Worm (Caenorhabditis elegans) whole organism, L2 larva: ENCODE data around the gene T28D6.7.
A peak's percentile ranks its signal among the peaks of the same experiment; 100 is the strongest.

Experiments used
- C34F6.9 ChIP-seq: fragments of 150-350 bp; optimal IDR thresholded peaks from 2 replicates; lab custom pipeline; 2014; ENCODE audit warnings: missing biosample characterization, missing genetic modification characterization
- F13H6.1 ChIP-seq: sonication (generic microtip); optimal IDR thresholded peaks from 2 replicates; lab custom pipeline; 2016; ENCODE audit warnings: missing genetic modification characterization, missing compliant biosample characterization
- R02D3.7 ChIP-seq: fragments of 150-350 bp; optimal IDR thresholded peaks from 2 replicates; lab custom pipeline; 2014; ENCODE audit warnings: missing biosample characterization, missing genetic modification characterization
- Y55F3AM.14 ChIP-seq: fragments of 200-800 bp; sonication (Bioruptor generic); optimal IDR thresholded peaks from 2 replicates; lab custom pipeline; 2018; ENCODE audit warnings: mild to moderate bottlenecking, missing genetic modification characterization, missing compliant biosample characterization
- ZK546.5 ChIP-seq: sonication (generic microtip); optimal IDR thresholded peaks from 2 replicates; lab custom pipeline; 2017; ENCODE audit warnings: missing biosample characterization, missing genetic modification characterization
- alr-1 ChIP-seq: fragments of 150-350 bp; optimal IDR thresholded peaks from 2 replicates; lab custom pipeline; 2014; ENCODE audit warnings: missing biosample characterization, missing genetic modification characterization
- aly-2 ChIP-seq: fragments of 150-350 bp; optimal IDR thresholded peaks from 2 replicates; lab custom pipeline; 2014; ENCODE audit warnings: missing biosample characterization, missing genetic modification characterization
- ama-1 ChIP-seq: fragments of 150-350 bp; optimal IDR thresholded peaks from 2 replicates; lab custom pipeline; 2018; ENCODE audit warnings: inconsistent platforms
- blmp-1 ChIP-seq: sonication (generic microtip); optimal IDR thresholded peaks from 2 replicates; lab custom pipeline; 2017; ENCODE audit warnings: missing genetic modification characterization, mild to moderate bottlenecking, missing compliant biosample characterization, antibody characterized with exemption, moderate library complexity; ENCODE audit not compliant: insufficient read depth
- ceh-16 ChIP-seq: fragments of 150-350 bp; optimal IDR thresholded peaks from 2 replicates; lab custom pipeline; 2014; ENCODE audit warnings: missing biosample characterization, missing genetic modification characterization
- ceh-82 ChIP-seq: fragments of 150-350 bp; optimal IDR thresholded peaks from 2 replicates; lab custom pipeline; 2014; ENCODE audit warnings: missing biosample characterization, missing genetic modification characterization
- crh-2 ChIP-seq: sonication (generic microtip); optimal IDR thresholded peaks from 2 replicates; lab custom pipeline; 2017; ENCODE audit warnings: missing biosample characterization, missing genetic modification characterization
- dmd-4 ChIP-seq: sonication (generic microtip); optimal IDR thresholded peaks from 2 replicates; lab custom pipeline; 2017; ENCODE audit warnings: missing biosample characterization, missing genetic modification characterization
- egl-27 ChIP-seq: sonication (generic microtip); optimal IDR thresholded peaks from 3 replicates; lab custom pipeline; 2017; ENCODE audit warnings: missing biosample characterization, missing genetic modification reagents, missing genetic modification characterization
- fos-1 ChIP-seq: fragments of 150-350 bp; optimal IDR thresholded peaks from 2 replicates; lab custom pipeline; 2014; ENCODE audit warnings: missing biosample characterization, missing genetic modification characterization
- gmeb-1 ChIP-seq: fragments of 150-350 bp; optimal IDR thresholded peaks from 2 replicates; lab custom pipeline; 2014; ENCODE audit warnings: missing biosample characterization, missing genetic modification characterization
- lin-11 ChIP-seq: fragments of 150-350 bp; sonication (generic microtip); optimal IDR thresholded peaks from 2 replicates; lab custom pipeline; 2014; ENCODE audit warnings: missing biosample characterization, missing genetic modification characterization, inconsistent platforms, mixed read lengths
- lin-39 ChIP-seq: fragments of 150-350 bp; optimal IDR thresholded peaks from 2 replicates; lab custom pipeline; 2014; ENCODE audit warnings: missing biosample characterization, missing genetic modification reagents, missing genetic modification characterization
- mab-5 ChIP-seq: fragments of 150-350 bp; optimal IDR thresholded peaks from 2 replicates; lab custom pipeline; 2014; ENCODE audit warnings: missing biosample characterization, missing genetic modification characterization
- mbf-1 ChIP-seq: sonication (generic microtip); optimal IDR thresholded peaks from 2 replicates; lab custom pipeline; 2017; ENCODE audit warnings: missing biosample characterization, missing genetic modification characterization
- mdl-1 ChIP-seq, 2 experiments: fragments of 150-350 bp in 1 of 2; sonication (generic microtip) in 1 of 2; optimal IDR thresholded peaks; 2 replicates each; lab custom pipeline; 2017; ENCODE audit warnings: missing biosample characterization in 2 of 2, missing genetic modification characterization in 2 of 2
- nhr-10 ChIP-seq: sonication (generic microtip); optimal IDR thresholded peaks from 2 replicates; lab custom pipeline; 2017; ENCODE audit warnings: missing biosample characterization, missing genetic modification characterization
- nhr-11 ChIP-seq: fragments of 150-350 bp; optimal IDR thresholded peaks from 2 replicates; lab custom pipeline; 2014; ENCODE audit warnings: missing biosample characterization, missing genetic modification characterization
- nhr-12 ChIP-seq: fragments of 150-350 bp; optimal IDR thresholded peaks from 2 replicates; lab custom pipeline; 2014; ENCODE audit warnings: missing biosample characterization, missing genetic modification characterization
- nhr-23 ChIP-seq: fragments of 150-350 bp; optimal IDR thresholded peaks from 2 replicates; lab custom pipeline; 2014; ENCODE audit warnings: missing biosample characterization, missing genetic modification reagents, missing genetic modification characterization
- nhr-6 ChIP-seq: fragments of 150-350 bp; optimal IDR thresholded peaks from 2 replicates; lab custom pipeline; 2014; ENCODE audit warnings: missing biosample characterization, missing genetic modification characterization
- nhr-77 ChIP-seq: fragments of 150-350 bp; optimal IDR thresholded peaks from 2 replicates; lab custom pipeline; 2014; ENCODE audit warnings: missing biosample characterization, missing genetic modification characterization
- peb-1 ChIP-seq: fragments of 150-350 bp; optimal IDR thresholded peaks from 2 replicates; lab custom pipeline; 2014; ENCODE audit warnings: missing biosample characterization, missing genetic modification characterization
- sem-4 ChIP-seq: fragments of 150-350 bp; optimal IDR thresholded peaks from 2 replicates; lab custom pipeline; 2014; ENCODE audit warnings: missing biosample characterization, missing genetic modification reagents, missing genetic modification characterization
- skn-1 ChIP-seq: sonication (generic microtip); optimal IDR thresholded peaks from 2 replicates; lab custom pipeline; 2017; ENCODE audit warnings: missing biosample characterization, missing genetic modification characterization
- sma-9 ChIP-seq, 2 experiments: fragments of 150-350 bp in 1 of 2; sonication (generic microtip) in 1 of 2; optimal IDR thresholded peaks; 2 replicates each; lab custom pipeline; 2014 to 2016; ENCODE audit warnings: missing genetic modification characterization in 2 of 2, mild to moderate bottlenecking in 1 of 2, missing biosample characterization in 1 of 2, missing compliant biosample characterization in 1 of 2, missing genetic modification reagents in 1 of 2, moderate library complexity in 1 of 2
- snpc-4 ChIP-seq: fragments of 150-350 bp; optimal IDR thresholded peaks from 2 replicates; lab custom pipeline; 2014; ENCODE audit warnings: missing biosample characterization, missing genetic modification characterization
- unc-55 ChIP-seq: fragments of 150-350 bp; sonication (generic microtip); optimal IDR thresholded peaks from 3 replicates; lab custom pipeline; 2014; ENCODE audit warnings: missing biosample characterization, missing genetic modification reagents, missing genetic modification characterization
- zag-1 ChIP-seq: fragments of 150-350 bp; optimal IDR thresholded peaks from 2 replicates; lab custom pipeline; 2014; ENCODE audit warnings: missing biosample characterization, missing genetic modification characterization
- ztf-1 ChIP-seq: fragments of 200-800 bp; sonication (Bioruptor generic); conservative IDR thresholded peaks from 2 replicates; pipeline ENCODE4 v1.3.6; 2022; ENCODE audit warnings: missing genetic modification characterization, missing compliant biosample characterization
- ztf-11 ChIP-seq: sonication (generic microtip); optimal IDR thresholded peaks from 2 replicates; lab custom pipeline; 2017; ENCODE audit warnings: missing biosample characterization, missing genetic modification characterization
- ztf-4 ChIP-seq: fragments of 150-350 bp; optimal IDR thresholded peaks from 2 replicates; lab custom pipeline; 2014; ENCODE audit warnings: missing biosample characterization, missing genetic modification characterization

The T28D6.7 gene

DNA sequence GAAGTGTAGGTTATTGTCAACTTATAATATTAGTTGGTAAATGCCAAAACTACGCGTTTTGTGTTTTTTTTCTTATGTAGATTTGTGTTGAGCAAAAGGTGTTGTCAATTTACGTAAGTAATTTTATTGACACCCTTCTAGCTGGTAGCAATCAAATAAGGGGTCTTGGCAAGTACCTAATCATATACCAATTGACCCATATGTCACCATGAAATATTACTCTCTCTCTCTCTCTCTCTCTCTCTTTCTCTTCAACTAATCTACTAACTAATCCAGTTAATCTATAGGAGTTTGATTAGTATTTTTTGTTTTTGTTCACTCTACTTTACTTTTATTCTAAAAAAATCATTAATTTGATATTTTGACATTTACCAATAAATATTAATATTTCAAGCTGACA, 13.1 kb upstream of the T28D6.7 start:
- TF ChIP-seq ztf-11 (tag; lab: Kevin White, UChicago) (no peak), blmp-1 (tag; lab: Kevin White, UChicago) (no peak), mdl-1 (tag; optimal IDR thresholded peaks at IDR 0.05; lab: Kevin White, UChicago) (no peak), sem-4 (tag; lab: Kevin White, UChicago) (no peak), ztf-4 (no peak), gmeb-1 (tag; lab: Kevin White, UChicago) (no peak)

ce11 chrIII:11358273-11358672, 12.0 kb upstream of the T28D6.7 start:
- TF ChIP-seq blmp-1 (tag; lab: Kevin White, UChicago) (no peak), crh-2 (tag; lab: Kevin White, UChicago) (no peak), ztf-4 (no peak), peb-1 (tag; lab: Kevin White, UChicago) (no peak), egl-27 (tag; lab: Kevin White, UChicago) (no peak), Y55F3AM.14 (GFP tag; lab: Kevin White, UChicago) (no peak), nhr-11 (tag; lab: Kevin White, UChicago) (no peak), R02D3.7 (tag; lab: Kevin White, UChicago) (no peak), nhr-10 (tag; lab: Kevin White, UChicago) (no peak), ztf-11 (tag; lab: Kevin White, UChicago) (no peak), ama-1 (lab: Kevin White, UChicago) (no peak), lin-39 (tag; lab: Kevin White, UChicago) (no peak)

DNA sequence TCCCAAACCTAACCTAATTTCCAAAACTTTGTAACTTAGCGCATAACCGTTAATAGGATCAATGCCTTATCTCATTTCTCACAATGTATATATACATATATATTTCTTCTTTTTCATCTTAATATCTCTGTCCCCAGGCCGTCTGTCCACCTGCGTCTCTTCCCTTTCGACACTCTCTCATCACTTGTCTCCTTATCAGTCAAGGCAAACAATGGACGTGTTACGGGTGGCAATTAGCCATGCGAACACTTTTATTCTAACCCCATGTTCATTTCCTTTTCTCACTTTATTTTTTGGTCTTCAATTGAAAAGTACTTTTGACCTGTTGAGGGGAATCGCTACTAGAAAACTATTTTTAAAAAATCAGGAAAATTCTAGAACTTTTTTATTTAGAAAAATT, 11.1 kb upstream of the T28D6.7 start:
- peak; percentile 3 for TF ChIP-seq F13H6.1
- peak; percentile 30 for TF ChIP-seq gmeb-1 (tag; lab: Kevin White, UChicago)
- TF ChIP-seq fos-1 (tag; lab: Kevin White, UChicago): peak; percentile 24
- TF ChIP-seq crh-2 (tag; lab: Kevin White, UChicago): peak; percentile 30
- no peak for TF ChIP-seq ceh-82 (tag; lab: Kevin White, UChicago)
- TF ChIP-seq nhr-10 (tag; lab: Kevin White, UChicago): no peak
- no peak for TF ChIP-seq lin-11 (tag; lab: Kevin White, UChicago)
- TF ChIP-seq sma-9 (GFP tag; optimal IDR thresholded peaks at IDR 0.05; lab: Kevin White, UChicago): peak; percentile 13
- no peak for TF ChIP-seq sma-9 (tag; optimal IDR thresholded peaks at IDR 0.05; lab: Kevin White, UChicago)
- TF ChIP-seq mab-5 (tag; lab: Kevin White, UChicago): no peak
- TF ChIP-seq dmd-4 (tag; lab: Kevin White, UChicago): no peak
- no peak for TF ChIP-seq aly-2 (tag; lab: Kevin White, UChicago)
- TF ChIP-seq nhr-12 (tag; lab: Kevin White, UChicago): no peak
- TF ChIP-seq C34F6.9 (tag; lab: Kevin White, UChicago): no peak
- no peak for TF ChIP-seq nhr-6
- TF ChIP-seq R02D3.7 (tag; lab: Kevin White, UChicago): no peak
- TF ChIP-seq mdl-1 (tag; optimal IDR thresholded peaks at IDR 0.05; lab: Kevin White, UChicago): no peak
- no peak for TF ChIP-seq nhr-77 (tag; lab: Kevin White, UChicago)
- no peak for TF ChIP-seq zag-1

DNA sequence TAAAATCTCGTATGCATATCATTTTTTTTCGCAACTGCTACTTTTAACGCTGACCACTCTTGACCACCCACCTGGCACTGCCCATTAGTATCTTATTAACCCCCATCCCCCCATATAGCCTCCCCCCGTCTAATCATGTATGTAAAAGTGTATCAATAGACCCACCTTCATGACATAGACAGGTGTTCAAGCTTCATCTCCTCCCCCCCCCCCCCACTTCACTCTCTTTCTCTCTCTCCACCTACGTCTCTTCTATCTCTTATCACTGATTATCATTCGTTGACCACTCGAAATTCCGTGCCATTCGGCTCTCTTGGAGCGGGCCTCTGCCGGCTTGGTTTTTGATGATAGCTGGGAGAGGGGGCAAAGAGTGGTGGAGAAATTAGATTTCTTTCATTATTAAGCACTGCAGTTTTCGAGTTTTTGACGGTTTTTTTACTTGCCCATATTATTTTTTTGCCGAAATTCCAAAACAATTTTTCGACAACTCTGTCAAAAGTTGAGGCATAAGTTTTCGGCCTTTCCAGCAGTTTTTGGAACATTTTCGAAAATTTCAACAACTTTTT, 9.6 kb upstream of the T28D6.7 start:
- TF ChIP-seq ztf-4 (no peak), nhr-6 (no peak), ceh-16 (tag; lab: Kevin White, UChicago) (no peak), unc-55 (GFP tag; lab: Kevin White, UChicago) (no peak), nhr-23 (tag; lab: Kevin White, UChicago) (no peak), nhr-10 (tag; lab: Kevin White, UChicago) (no peak), ztf-1 (GFP tag; lab: Robert Waterston, UW) (no peak), skn-1 (no peak), ceh-82 (tag; lab: Kevin White, UChicago) (no peak), C34F6.9 (tag; lab: Kevin White, UChicago) (no peak), fos-1 (tag; lab: Kevin White, UChicago) (no peak), alr-1 (tag; lab: Kevin White, UChicago) (no peak), mbf-1 (tag; lab: Kevin White, UChicago) (no peak), ZK546.5 (tag; lab: Kevin White, UChicago) (no peak), snpc-4 (tag; lab: Kevin White, UChicago) (no peak), nhr-11 (tag; lab: Kevin White, UChicago) (no peak), ama-1 (lab: Kevin White, UChicago) (no peak)
